Fruit fly (Drosophila melanogaster) whole organism, prepupa: ENCODE data around the gene CG5377.

ENCODE experiments used
- Blimp-1 ChIP-seq: fragments of 200-800 bp; sonication (Bioruptor generic); optimal IDR thresholded peaks from 3 replicates; lab custom pipeline; 2017; ENCODE audit warnings: missing biosample characterization, missing genetic modification characterization, mild to moderate bottlenecking, moderate library complexity, missing genetic modification reagents
- CG10631 ChIP-seq: fragments of 200-800 bp; sonication (Bioruptor generic); optimal IDR thresholded peaks from 2 replicates; lab custom pipeline; 2016; ENCODE audit warnings: missing biosample characterization, missing genetic modification characterization
- CG11902 ChIP-seq: fragments of 200-800 bp; sonication (Bioruptor generic); optimal IDR thresholded peaks from 3 replicates; lab custom pipeline; 2016; ENCODE audit warnings: missing biosample characterization, missing genetic modification characterization
- CG15336 ChIP-seq: fragments of 200-800 bp; sonication (Bioruptor generic); IDR thresholded peaks from 2 replicates; pipeline ENCODE4 v1.3.6; 2022; ENCODE audit warnings: missing biosample characterization, missing genetic modification characterization
- CG1621 ChIP-seq: fragments of 200-800 bp; sonication (Bioruptor generic); optimal IDR thresholded peaks from 3 replicates; lab custom pipeline; 2018; ENCODE audit warnings: missing biosample characterization, mild to moderate bottlenecking, missing genetic modification characterization
- CG16779 ChIP-seq: fragments of 200-800 bp; sonication (Bioruptor generic); optimal IDR thresholded peaks from 3 replicates; lab custom pipeline; 2017; ENCODE audit warnings: missing biosample characterization, mild to moderate bottlenecking, missing genetic modification characterization
- CG3032 ChIP-seq: fragments of 200-800 bp; optimal IDR thresholded peaks from 2 replicates; lab custom pipeline; 2019; ENCODE audit warnings: missing biosample characterization, mild to moderate bottlenecking, missing genetic modification characterization, moderate library complexity
- CG31627 ChIP-seq: fragments of 200-800 bp; sonication (Bioruptor generic); optimal IDR thresholded peaks from 3 replicates; lab custom pipeline; 2016; ENCODE audit warnings: missing biosample characterization, missing genetic modification characterization
- CG32006 ChIP-seq: fragments of 200-800 bp; sonication (Bioruptor generic); optimal IDR thresholded peaks from 3 replicates; lab custom pipeline; 2017; ENCODE audit warnings: missing biosample characterization, mild to moderate bottlenecking, missing genetic modification characterization
- CG34406 ChIP-seq: fragments of 200-800 bp; sonication (Bioruptor generic); optimal IDR thresholded peaks from 3 replicates; lab custom pipeline; 2016; ENCODE audit warnings: missing biosample characterization, missing genetic modification characterization
- CG3919 ChIP-seq: fragments of 200-800 bp; sonication (Bioruptor generic); optimal IDR thresholded peaks from 3 replicates; lab custom pipeline; 2016; ENCODE audit warnings: missing biosample characterization, missing genetic modification characterization
- CG4318 ChIP-seq: fragments of 200-800 bp; sonication (Bioruptor generic); optimal IDR thresholded peaks from 3 replicates; lab custom pipeline; 2017; ENCODE audit warnings: missing biosample characterization, mild to moderate bottlenecking, missing genetic modification characterization
- CG6163 ChIP-seq: fragments of 200-800 bp; sonication (Bioruptor generic); IDR thresholded peaks from 3 replicates; pipeline ENCODE4 v1.3.6; 2022; ENCODE audit warnings: missing biosample characterization, missing genetic modification characterization
- CG6276 ChIP-seq: fragments of 200-800 bp; sonication (Bioruptor generic); optimal IDR thresholded peaks from 2 replicates; lab custom pipeline; 2017; ENCODE audit warnings: missing biosample characterization, mild to moderate bottlenecking, missing genetic modification characterization
- CG6854 ChIP-seq: fragments of 200-800 bp; sonication (Bioruptor generic); optimal IDR thresholded peaks from 2 replicates; lab custom pipeline; 2017; ENCODE audit warnings: missing biosample characterization, mild to moderate bottlenecking, missing genetic modification characterization
- CG7368 ChIP-seq: fragments of 200-800 bp; sonication (Bioruptor generic); optimal IDR thresholded peaks from 3 replicates; lab custom pipeline; 2016; ENCODE audit warnings: missing biosample characterization, missing genetic modification characterization
- CG8119 ChIP-seq: fragments of 200-800 bp; sonication (Bioruptor generic); IDR thresholded peaks from 3 replicates; pipeline ENCODE4 v1.3.6; 2022; ENCODE audit warnings: missing biosample characterization, missing genetic modification characterization
- CG8319 ChIP-seq: fragments of 200-800 bp; sonication (Bioruptor generic); optimal IDR thresholded peaks from 3 replicates; lab custom pipeline; 2016; ENCODE audit warnings: missing biosample characterization, missing genetic modification characterization
- CG8632 ChIP-seq: fragments of 200-800 bp; sonication (Bioruptor generic); optimal IDR thresholded peaks from 3 replicates; lab custom pipeline; 2016; ENCODE audit warnings: missing biosample characterization, missing genetic modification characterization
- CG9139 ChIP-seq: fragments of 200-800 bp; sonication (Bioruptor generic); optimal IDR thresholded peaks from 3 replicates; lab custom pipeline; 2017; ENCODE audit warnings: missing biosample characterization, mild to moderate bottlenecking, missing genetic modification characterization
- Eip75B ChIP-seq: fragments of 200-800 bp; sonication (Bioruptor generic); optimal IDR thresholded peaks from 3 replicates; lab custom pipeline; 2016; ENCODE audit warnings: missing biosample characterization, missing genetic modification characterization
- Eip78C ChIP-seq: fragments of 200-800 bp; sonication (Bioruptor generic); peaks from one replicate; lab custom pipeline; 2016; ENCODE audit warnings: missing biosample characterization, missing genetic modification characterization
- Eip93F ChIP-seq: fragments of 200-800 bp; sonication (Bioruptor generic); optimal IDR thresholded peaks from 2 replicates; lab custom pipeline; 2016; ENCODE audit warnings: missing biosample characterization, mild to moderate bottlenecking, missing genetic modification characterization
- Ets21C ChIP-seq: fragments of 200-800 bp; sonication (Bioruptor generic); optimal IDR thresholded peaks from 3 replicates; lab custom pipeline; 2016; ENCODE audit warnings: missing biosample characterization, missing genetic modification characterization
- Gug ChIP-seq: fragments of 200-800 bp; sonication (Bioruptor generic); IDR thresholded peaks from 2 replicates; pipeline ENCODE4 v1.3.6; 2022; ENCODE audit warnings: missing biosample characterization, missing genetic modification characterization
- Hr38 ChIP-seq: sonication (Bioruptor generic); optimal IDR thresholded peaks from 2 replicates; lab custom pipeline; 2016; ENCODE audit warnings: missing biosample characterization, missing genetic modification characterization
- Hr39 ChIP-seq: fragments of 200-800 bp; sonication (Bioruptor generic); optimal IDR thresholded peaks from 2 replicates; lab custom pipeline; 2016; ENCODE audit warnings: missing biosample characterization, missing genetic modification characterization
- Lpt ChIP-seq: fragments of 200-800 bp; sonication (Bioruptor generic); optimal IDR thresholded peaks from 3 replicates; lab custom pipeline; 2016; ENCODE audit warnings: missing biosample characterization, missing genetic modification characterization
- Met ChIP-seq: fragments of 200-800 bp; sonication (Bioruptor generic); optimal IDR thresholded peaks from 3 replicates; lab custom pipeline; 2016; ENCODE audit warnings: missing biosample characterization, missing genetic modification characterization
- Sox14 ChIP-seq: fragments of 200-800 bp; sonication (Bioruptor generic); optimal IDR thresholded peaks from 3 replicates; lab custom pipeline; 2016; ENCODE audit warnings: missing biosample characterization, missing genetic modification characterization
- achi ChIP-seq: fragments of 200-800 bp; sonication (Bioruptor generic); optimal IDR thresholded peaks from 3 replicates; lab custom pipeline; 2016; ENCODE audit warnings: missing biosample characterization, missing genetic modification characterization
- acj6 ChIP-seq: fragments of 200-800 bp; sonication (Bioruptor generic); optimal IDR thresholded peaks from 3 replicates; lab custom pipeline; 2016; ENCODE audit warnings: missing biosample characterization, missing genetic modification characterization
- dac ChIP-seq: fragments of 200-800 bp; sonication (Bioruptor generic); optimal IDR thresholded peaks from 2 replicates; lab custom pipeline; 2017; ENCODE audit warnings: missing biosample characterization, mild to moderate bottlenecking, missing genetic modification characterization
- dsx ChIP-seq: fragments of 200-800 bp; optimal IDR thresholded peaks from 3 replicates; lab custom pipeline; 2019; ENCODE audit warnings: missing biosample characterization, mild to moderate bottlenecking, missing genetic modification characterization, moderate library complexity; ENCODE audit not compliant: poor library complexity, severe bottlenecking
- eg ChIP-seq: fragments of 200-800 bp; sonication (Bioruptor generic); IDR thresholded peaks from 3 replicates; pipeline ENCODE4 v1.3.6; 2022; ENCODE audit warnings: missing biosample characterization, missing genetic modification characterization
- esn ChIP-seq: fragments of 200-800 bp; sonication (Bioruptor generic); optimal IDR thresholded peaks from 2 replicates; lab custom pipeline; 2016; ENCODE audit warnings: missing biosample characterization, mild to moderate bottlenecking, missing genetic modification characterization, moderate library complexity
- fd59A ChIP-seq: fragments of 200-800 bp; sonication (Bioruptor generic); optimal IDR thresholded peaks from 2 replicates; lab custom pipeline; 2017; ENCODE audit warnings: missing biosample characterization, mild to moderate bottlenecking, missing genetic modification characterization, missing genetic modification reagents
- fkh ChIP-seq: fragments of 200-800 bp; sonication (Bioruptor generic); optimal IDR thresholded peaks from 3 replicates; lab custom pipeline; 2017; ENCODE audit warnings: missing biosample characterization, mild to moderate bottlenecking, missing genetic modification characterization, moderate library complexity
- lz ChIP-seq: fragments of 200-800 bp; sonication (Bioruptor generic); optimal IDR thresholded peaks from 3 replicates; lab custom pipeline; 2016; ENCODE audit warnings: missing biosample characterization, missing genetic modification characterization
- net ChIP-seq: fragments of 200-800 bp; sonication (Bioruptor generic); optimal IDR thresholded peaks from 3 replicates; lab custom pipeline; 2016; ENCODE audit warnings: missing biosample characterization, missing genetic modification characterization
- salr ChIP-seq, 2 experiments: fragments of 200-800 bp; sonication (Bioruptor generic); optimal IDR thresholded peaks; 3 replicates each; lab custom pipeline; 2016 to 2018; ENCODE audit warnings: missing biosample characterization in 2 of 2, missing genetic modification characterization in 2 of 2, mild to moderate bottlenecking in 1 of 2
- ss ChIP-seq, 2 experiments: fragments of 200-800 bp; sonication (Bioruptor generic); optimal IDR thresholded peaks; 2 replicates in 1 of 2; 3 replicates in 1 of 2; lab custom pipeline; 2017 to 2018; ENCODE audit warnings: mild to moderate bottlenecking in 2 of 2, missing biosample characterization in 2 of 2, missing genetic modification characterization in 2 of 2, moderate library complexity in 1 of 2
- svp ChIP-seq: fragments of 200-800 bp; sonication (Bioruptor generic); peaks from one replicate; lab custom pipeline; 2016; ENCODE audit warnings: missing biosample characterization, missing genetic modification characterization
- topi ChIP-seq: fragments of 200-800 bp; sonication (Bioruptor generic); optimal IDR thresholded peaks from 3 replicates; lab custom pipeline; 2016; ENCODE audit warnings: missing biosample characterization, missing genetic modification characterization
- vri ChIP-seq: fragments of 200-800 bp; sonication (Bioruptor generic); optimal IDR thresholded peaks from 3 replicates; lab custom pipeline; 2016; ENCODE audit warnings: missing biosample characterization, mild to moderate bottlenecking, missing genetic modification characterization

The CG5377 gene

DNA sequence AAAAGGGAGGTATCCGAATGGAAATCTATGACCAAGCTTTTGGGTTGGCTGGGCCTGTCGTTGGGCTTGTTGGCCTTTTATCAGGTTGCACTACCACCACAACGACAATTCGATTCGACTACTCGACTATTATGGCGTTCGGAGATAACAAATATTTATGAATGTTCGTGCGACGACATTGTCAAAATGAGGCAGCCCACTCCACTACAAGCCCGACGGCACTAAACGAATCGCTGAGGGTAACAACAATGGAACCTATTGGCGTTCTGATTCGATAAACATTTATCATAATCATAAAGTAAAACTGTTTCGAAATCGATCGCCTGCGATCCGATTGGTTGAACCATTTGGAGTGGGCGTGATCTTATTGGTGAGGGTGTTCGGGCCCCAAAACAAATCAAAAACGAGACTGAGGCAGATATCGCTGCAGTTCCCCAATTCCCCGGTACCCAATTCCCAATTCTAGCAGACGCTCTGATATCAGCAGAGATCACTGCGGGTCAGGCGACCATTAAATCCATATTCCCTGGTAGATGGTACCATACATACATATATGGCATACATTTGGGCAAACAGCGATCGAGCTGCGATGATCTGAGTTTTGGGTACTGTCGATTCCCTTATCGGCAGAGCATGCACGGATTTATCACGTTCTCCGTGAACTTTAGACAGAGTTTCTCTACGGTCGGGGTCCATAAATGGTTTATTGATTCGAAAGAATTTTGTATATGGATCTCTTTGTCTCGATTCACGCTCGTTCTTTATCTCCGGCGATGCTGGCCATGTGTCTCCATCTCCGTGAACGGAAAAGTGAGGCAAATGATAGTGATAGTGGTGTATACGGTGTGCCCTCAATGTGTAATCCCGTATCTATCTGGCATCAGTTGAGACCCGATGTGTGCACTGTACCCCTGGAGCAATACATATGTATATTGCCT, 13.3 kb downstream of the CG5377 start:
- no peak for TF ChIP-seq esn (GFP tag; lab: Kevin White, UChicago)
- TF ChIP-seq CG6163 = no peak
- TF ChIP-seq svp (GFP tag; lab: Kevin White, UChicago) = peak; percentile 98
- TF ChIP-seq, all 60 proteins: peak for 1

DNA sequence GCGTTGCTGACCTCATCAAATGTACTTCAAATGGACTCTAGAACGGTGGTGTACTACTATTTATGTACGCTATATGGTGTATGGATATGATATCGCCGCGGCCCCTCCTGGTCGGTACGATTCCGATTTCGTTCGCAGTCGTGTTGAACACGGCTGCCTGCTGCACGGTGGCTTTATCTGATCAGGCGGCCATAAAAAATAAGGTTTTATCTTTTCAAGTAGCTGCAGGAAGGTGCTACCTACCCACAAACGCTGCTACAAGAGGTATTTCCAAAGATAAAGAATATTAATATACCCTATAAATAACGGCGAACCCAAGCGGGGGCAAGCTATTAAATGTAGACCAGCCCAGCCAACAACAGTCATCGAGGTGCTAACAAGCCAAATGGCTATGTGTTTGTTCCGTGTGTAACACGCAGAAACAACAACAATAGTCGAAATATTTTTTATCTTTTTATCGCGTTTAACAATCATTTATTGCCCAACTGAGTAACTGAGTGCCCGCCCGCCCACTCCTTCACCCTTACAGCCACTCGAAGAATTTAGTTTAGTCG, 18.0 kb downstream of the CG5377 start:
- peak; percentile 15 for TF ChIP-seq fkh (GFP tag; lab: Kevin White, UChicago)
- no peak for TF ChIP-seq acj6

DNA sequence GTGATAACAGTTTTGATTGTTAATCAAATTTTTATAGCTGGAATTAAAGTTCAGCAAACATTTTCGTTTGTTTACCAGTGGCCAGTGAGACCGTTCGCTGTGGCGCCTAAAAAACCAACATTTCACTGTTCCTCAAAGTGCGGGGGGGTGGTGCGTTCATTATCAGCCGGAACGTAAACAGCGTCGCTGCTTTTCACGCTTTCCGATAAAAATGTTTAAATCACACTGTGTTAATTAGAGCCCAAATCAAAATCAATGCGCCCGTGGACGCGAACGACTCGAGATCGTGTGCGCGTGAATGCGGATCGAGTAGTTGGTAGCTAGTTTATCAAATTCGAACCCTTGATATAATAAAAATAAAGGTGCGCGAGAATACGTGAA, 20.1 kb downstream of the CG5377 start, which contains the start of gene CG34376:
Gene CG34376 (plus strand): TSS at position 226 of the 381 bp plus-strand sequence.
- no peak for TF ChIP-seq Eip93F (GFP tag; lab: Kevin White, UChicago)
- TF ChIP-seq dac (GFP tag; lab: Kevin White, UChicago) = no peak
- peak; percentile 54 for TF ChIP-seq svp (GFP tag; lab: Kevin White, UChicago)
- no peak for TF ChIP-seq CG6276
- peak; percentile 94 for TF ChIP-seq CG1621 (tag; lab: Kevin White, UChicago)
- TF ChIP-seq CG10631 (GFP tag; lab: Kevin White, UChicago) = peak; percentile 25
- TF ChIP-seq CG8319 (GFP tag; lab: Kevin White, UChicago) = no peak
- TF ChIP-seq CG6163 = peak; percentile 74
- TF ChIP-seq CG8119 (GFP tag; lab: Robert Waterston, UW) = peak; percentile 73; the same call in 1 of the 3 replicates
- TF ChIP-seq CG3032 (tag; lab: Kevin White, UChicago) = peak; percentile 6
- TF ChIP-seq CG4318 (GFP tag; lab: Kevin White, UChicago) = peak; percentile 27
- TF ChIP-seq Hr39 = no peak
- peak; percentile 18 for TF ChIP-seq vri
- peak; percentile 100 for TF ChIP-seq fkh (GFP tag; lab: Kevin White, UChicago)
- TF ChIP-seq CG11902 (GFP tag; lab: Kevin White, UChicago) = no peak
- TF ChIP-seq ss (GFP tag; optimal IDR thresholded peaks at IDR 0.05; lab: Kevin White, UChicago) = no peak
- TF ChIP-seq Eip75B (GFP tag; lab: Kevin White, UChicago) = no peak
- no peak for TF ChIP-seq dsx
- TF ChIP-seq Hr38 (GFP tag; lab: Kevin White, UChicago) = no peak
- TF ChIP-seq Lpt (GFP tag; lab: Kevin White, UChicago) = no peak
- no peak for TF ChIP-seq CG7368 (GFP tag; lab: Kevin White, UChicago)
- TF ChIP-seq CG16779 (tag; lab: Kevin White, UChicago) = no peak
- peak; percentile 46 for TF ChIP-seq net (GFP tag; lab: Kevin White, UChicago)
- no peak for TF ChIP-seq Blimp-1 (GFP tag; lab: Kevin White, UChicago)
- TF ChIP-seq CG3919 (GFP tag; lab: Kevin White, UChicago) = peak; percentile 18
- TF ChIP-seq CG34406 = peak; percentile 13
- peak; percentile 18 for TF ChIP-seq Sox14 (GFP tag; lab: Kevin White, UChicago)
- TF ChIP-seq Ets21C (GFP tag; lab: Kevin White, UChicago) = no peak
- TF ChIP-seq achi (GFP tag; lab: Kevin White, UChicago) = peak; percentile 24
- peak; percentile 83 for TF ChIP-seq eg
- no peak for TF ChIP-seq CG15336
- no peak for TF ChIP-seq CG8632 (GFP tag; lab: Kevin White, UChicago)
- TF ChIP-seq esn (GFP tag; lab: Kevin White, UChicago) = no peak
- peak; percentile 5 for TF ChIP-seq Met (GFP tag; lab: Kevin White, UChicago)
- peak; percentile 55 for TF ChIP-seq CG32006
- peak in 1 of 2 experiments; percentile 55 for TF ChIP-seq salr (GFP tag; optimal IDR thresholded peaks at IDR 0.05; lab: Kevin White, UChicago)
- no peak for TF ChIP-seq fd59A (GFP tag; lab: Kevin White, UChicago)
- no peak for TF ChIP-seq CG31627 (GFP tag; lab: Kevin White, UChicago)
- no peak for TF ChIP-seq Eip78C (GFP tag; lab: Kevin White, UChicago)
- peak; percentile 51 for TF ChIP-seq Gug (GFP tag; lab: Robert Waterston, UW)
- peak; percentile 0 for TF ChIP-seq topi
- TF ChIP-seq lz (GFP tag; lab: Kevin White, UChicago) = no peak
- peak; percentile 18 for TF ChIP-seq CG9139 (GFP tag; lab: Kevin White, UChicago)
- peak; percentile 63 for TF ChIP-seq CG6854
